Worm (Caenorhabditis elegans): ENCODE results near the gene srw-67.

DNA sequence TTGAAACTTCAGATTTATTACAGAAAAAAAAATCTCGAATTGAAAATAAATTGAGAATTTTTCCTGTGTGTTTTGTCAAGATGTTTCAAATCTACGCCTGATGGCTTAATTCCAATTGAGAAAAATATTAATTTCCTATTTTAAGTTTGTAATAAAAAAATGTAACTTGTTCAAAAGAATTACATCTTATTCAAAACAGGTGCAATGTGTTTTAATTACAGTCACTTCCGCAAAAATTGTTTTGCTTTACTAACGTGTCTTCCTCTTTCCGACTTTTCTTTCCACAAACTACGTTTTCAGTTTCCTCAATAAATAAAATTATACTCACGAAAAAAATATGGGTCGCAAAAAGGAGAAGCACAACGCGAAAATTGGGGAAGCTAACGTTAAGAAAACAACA is 20.5 kb downstream of the srw-67 start, which contains the start of gene F25E5.16:
- no peak for TF ChIP-seq ceh-88 (GFP tag; IDR thresholded peaks at IDR 0.05)
- no peak for TF ChIP-seq unc-62 (GFP tag; optimal IDR thresholded peaks at IDR 0.05)
- no peak for TF ChIP-seq mdl-1 (tag; optimal IDR thresholded peaks at IDR 0.05)

Measured in whole organism, L1 larva.